Worm (Caenorhabditis elegans): ENCODE data around the gene F01D5.5.

The F01D5.5 gene

DNA sequence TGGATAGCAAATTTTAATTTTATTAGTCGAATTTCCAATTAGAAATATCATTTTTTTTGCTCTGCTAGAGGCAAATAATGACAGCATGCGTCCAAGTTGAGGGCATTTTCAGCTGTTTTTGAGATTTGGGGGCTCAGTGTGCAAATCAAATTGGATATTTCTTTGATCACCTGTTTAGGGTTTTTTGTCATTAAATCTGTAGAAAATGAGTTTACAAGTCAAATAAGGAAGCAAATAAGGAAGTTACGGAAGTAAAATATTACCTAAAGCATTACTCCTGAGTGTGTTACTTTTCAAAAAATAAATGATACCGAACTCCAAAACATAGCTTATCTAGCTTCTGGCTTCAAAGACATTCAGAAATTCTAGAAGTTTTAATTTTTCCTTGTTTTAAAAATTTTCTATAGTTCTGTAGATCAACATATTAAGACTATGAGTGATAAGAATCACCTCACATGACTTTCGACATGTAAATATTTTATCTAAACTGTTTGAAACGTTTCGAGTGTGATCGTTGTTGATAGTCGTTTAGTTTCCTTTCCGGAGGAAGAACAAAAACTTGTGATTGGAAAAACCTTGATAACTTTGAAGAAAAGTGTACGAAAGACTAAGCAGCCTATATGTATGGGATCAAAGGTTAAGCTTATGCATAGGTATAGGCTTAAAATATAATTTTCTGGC lies 22.1 kb downstream of the F01D5.5 start, which contains the start of gene sre-48 (continued):
- TF ChIP-seq ceh-62 (tag; optimal IDR thresholded peaks at IDR 0.05) (no peak), Y75B8A.6 (GFP tag; IDR thresholded peaks at IDR 0.05) (no peak), F37D6.2 (tag; optimal IDR thresholded peaks at IDR 0.05) (no peak), unc-62 (GFP tag; optimal IDR thresholded peaks at IDR 0.05 in 1 of 2) (peak in 1 of 2 experiments; percentile 22), unc-62 (tag; optimal IDR thresholded peaks at IDR 0.05) (no peak), F44E2.7 (GFP tag; IDR thresholded peaks at IDR 0.05) (no peak), daf-8 (GFP tag; IDR thresholded peaks at IDR 0.05) (no peak), hlh-30 (tag; optimal IDR thresholded peaks at IDR 0.05; ENCODE audit: insufficient read depth) (peak; percentile 43), egl-43 (GFP tag; IDR thresholded peaks at IDR 0.05) (no peak), nhr-77 (tag; optimal IDR thresholded peaks at IDR 0.05) (peak; percentile 48), nhr-11 (tag; optimal IDR thresholded peaks at IDR 0.05) (no peak), F49E8.2 (tag; optimal IDR thresholded peaks at IDR 0.05; ENCODE audit: borderline replicate concordance) (no peak), lsy-2 (tag; optimal IDR thresholded peaks at IDR 0.05) (no peak), aha-1 (tag) (peak; percentile 35), nhr-10 (tag; optimal IDR thresholded peaks at IDR 0.05) (no peak), ceh-32 (tag; optimal IDR thresholded peaks at IDR 0.05; ENCODE audit: poor library complexity) (no peak), nhr-28 (tag; optimal IDR thresholded peaks at IDR 0.05) (peak; percentile 40), daf-12 (tag; optimal IDR thresholded peaks at IDR 0.05) (no peak), dmd-6 (GFP tag; IDR thresholded peaks at IDR 0.05) (0 out of 2 replicates have a peak, but pooled peaks have one; percentile 17), pqm-1 (tag; optimal IDR thresholded peaks at IDR 0.05) (peak; percentile 51)

DNA sequence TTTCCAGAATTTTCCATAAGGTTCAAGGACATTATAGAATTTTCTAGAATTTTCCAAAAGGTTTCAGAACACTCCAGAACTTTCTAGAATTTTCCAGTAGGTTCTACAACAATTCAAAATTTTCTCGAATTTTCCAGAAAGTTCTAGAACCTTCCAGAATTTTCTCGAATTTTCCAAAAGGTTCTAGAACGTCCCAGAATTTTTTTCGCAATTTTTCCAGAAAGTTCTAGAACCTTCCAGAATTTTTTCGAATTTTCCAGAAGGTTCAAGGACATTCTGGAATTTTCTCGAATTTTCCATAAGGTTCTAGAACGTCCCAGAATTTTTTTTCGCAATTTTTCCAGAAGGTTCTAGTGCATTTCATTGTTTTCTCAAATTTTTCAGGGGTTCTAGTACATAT lies 24.4 kb downstream of the F01D5.5 start:
- TF ChIP-seq ZK337.2 (GFP tag; IDR thresholded peaks at IDR 0.05) (no peak), mep-1 (tag; optimal IDR thresholded peaks at IDR 0.05) (no peak), gei-8 (GFP tag; optimal IDR thresholded peaks at IDR 0.05) (no peak), cey-2 (tag; optimal IDR thresholded peaks at IDR 0.05; ENCODE audit: borderline replicate concordance, insufficient read depth) (no peak), ctbp-1 (GFP tag; IDR thresholded peaks at IDR 0.05) (no peak), vab-7 (GFP tag; IDR thresholded peaks at IDR 0.05) (no peak), dmd-9 (GFP tag; IDR thresholded peaks at IDR 0.05) (no peak), snpc-4 (tag; optimal IDR thresholded peaks at IDR 0.05) (no peak), php-3 (GFP tag; IDR thresholded peaks at IDR 0.05) (no peak), dmd-6 (GFP tag; IDR thresholded peaks at IDR 0.05) (no peak), tra-1 (GFP tag; IDR thresholded peaks at IDR 0.05) (no peak)

DNA sequence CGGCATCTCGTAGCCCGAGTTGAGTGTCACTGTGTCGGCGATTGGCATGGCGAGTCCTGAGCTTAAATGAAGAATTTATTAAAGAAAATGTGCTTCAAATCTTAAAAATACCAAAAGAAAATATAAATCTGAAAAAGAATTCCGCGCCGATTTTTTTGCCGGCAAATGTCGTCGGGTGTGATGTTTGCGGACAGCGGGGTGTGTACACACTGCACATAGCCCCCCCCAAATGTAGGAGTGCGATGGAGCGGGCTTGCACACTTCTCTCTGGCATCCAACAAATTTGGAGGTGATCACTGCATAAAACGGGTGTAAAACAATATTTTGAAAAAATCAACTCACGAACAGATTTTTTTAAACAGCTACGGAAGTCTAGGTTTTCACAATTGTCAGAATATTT lies 25.9 kb downstream of the F01D5.5 start, which contains the start of gene Y39G8B.2:
Y39G8B.2 (minus strand) TSS at position 61 of the 400 bp plus-strand sequence.
- TF ChIP-seq cey-2 (tag; optimal IDR thresholded peaks at IDR 0.05; ENCODE audit: borderline replicate concordance, insufficient read depth): no peak
- no peak for TF ChIP-seq tag-97 (GFP tag; IDR thresholded peaks at IDR 0.05)
- peak; percentile 89 for TF ChIP-seq dve-1 (tag; optimal IDR thresholded peaks at IDR 0.05; ENCODE audit: insufficient read depth)
- 0 out of 2 replicates have a peak, but pooled peaks have one; percentile 40 for TF ChIP-seq D1046.2 (GFP tag; IDR thresholded peaks at IDR 0.05)
- TF ChIP-seq daf-8 (GFP tag; IDR thresholded peaks at IDR 0.05): no peak
- TF ChIP-seq daf-19 (GFP tag; conservative IDR thresholded peaks at IDR 0.05): no peak
- peak; percentile 75; the same call in 1 of the 2 replicates for TF ChIP-seq tra-1 (GFP tag; IDR thresholded peaks at IDR 0.05)
- no peak for TF ChIP-seq vab-7 (GFP tag; IDR thresholded peaks at IDR 0.05)
- TF ChIP-seq zfp-2 (tag; optimal IDR thresholded peaks at IDR 0.05): peak; percentile 14
- TF ChIP-seq nhr-25 (tag; optimal IDR thresholded peaks at IDR 0.05; ENCODE audit: borderline replicate concordance, insufficient read depth): peak; percentile 66
- TF ChIP-seq hmg-1.1 (GFP tag; IDR thresholded peaks at IDR 0.05): peak; percentile 92
- TF ChIP-seq nhr-28 (tag; optimal IDR thresholded peaks at IDR 0.05): peak; percentile 70
- peak; percentile 98 for TF ChIP-seq nhr-77 (tag; optimal IDR thresholded peaks at IDR 0.05)
- TF ChIP-seq skn-1 (tag; optimal IDR thresholded peaks at IDR 0.05): no peak
- TF ChIP-seq Y48G9A.11 (GFP tag; IDR thresholded peaks at IDR 0.05): no peak
- TF ChIP-seq fos-1 (tag; optimal IDR thresholded peaks at IDR 0.05): no peak
- no peak for TF ChIP-seq nhr-76 (tag; optimal IDR thresholded peaks at IDR 0.05)
- peak; percentile 72 for TF ChIP-seq hlh-30 (tag; optimal IDR thresholded peaks at IDR 0.05; ENCODE audit: insufficient read depth)
- TF ChIP-seq ceh-28 (tag; optimal IDR thresholded peaks at IDR 0.05): no peak
- no peak for TF ChIP-seq F10B5.3 (tag; optimal IDR thresholded peaks at IDR 0.05)
- TF ChIP-seq mep-1 (tag; optimal IDR thresholded peaks at IDR 0.05): peak; percentile 90
- TF ChIP-seq rbr-2 (tag; optimal IDR thresholded peaks at IDR 0.05): peak; percentile 88
- no peak for TF ChIP-seq F37D6.2 (tag; optimal IDR thresholded peaks at IDR 0.05)
- peak; percentile 90 for TF ChIP-seq mes-2 (tag; optimal IDR thresholded peaks at IDR 0.05; ENCODE audit: poor library complexity, severe bottlenecking)
- TF ChIP-seq dpl-1 (GFP tag; optimal IDR thresholded peaks at IDR 0.05): peak; percentile 85
